Worm (Caenorhabditis elegans) whole organism, dauer: Measurements from ENCODE around the gene txt-2.

Source experiments
- unc-62 ChIP-seq: sonication (generic microtip); optimal IDR thresholded peaks from 2 replicates; lab custom pipeline; 2017; ENCODE audit warnings: missing biosample characterization, missing genetic modification reagents, missing genetic modification characterization

txt-2 gene

DNA sequence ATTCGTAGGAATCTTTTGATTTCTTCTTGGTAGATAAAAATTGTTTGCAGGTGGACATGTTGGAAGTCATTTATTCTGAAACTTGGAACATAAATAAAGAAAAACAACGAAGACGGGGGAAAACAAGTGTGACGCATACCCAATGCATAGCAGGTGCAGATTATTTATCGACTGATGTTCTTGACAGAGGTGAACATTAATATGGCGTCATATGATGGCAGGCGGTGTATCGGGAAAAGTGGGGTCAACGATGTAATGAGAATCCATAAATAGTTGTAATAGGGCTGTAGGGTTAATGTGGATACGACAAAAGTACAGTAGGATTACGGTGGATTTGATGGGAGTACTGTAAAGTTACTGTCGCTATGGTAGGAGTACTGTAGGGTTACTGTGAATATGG, at the start of gene txt-2:
TSS of gene txt-2 (minus strand) at position 214 of the 400 bp plus-strand sequence.
- TF ChIP-seq unc-62 (GFP tag; lab: Kevin White, UChicago) = no peak

DNA sequence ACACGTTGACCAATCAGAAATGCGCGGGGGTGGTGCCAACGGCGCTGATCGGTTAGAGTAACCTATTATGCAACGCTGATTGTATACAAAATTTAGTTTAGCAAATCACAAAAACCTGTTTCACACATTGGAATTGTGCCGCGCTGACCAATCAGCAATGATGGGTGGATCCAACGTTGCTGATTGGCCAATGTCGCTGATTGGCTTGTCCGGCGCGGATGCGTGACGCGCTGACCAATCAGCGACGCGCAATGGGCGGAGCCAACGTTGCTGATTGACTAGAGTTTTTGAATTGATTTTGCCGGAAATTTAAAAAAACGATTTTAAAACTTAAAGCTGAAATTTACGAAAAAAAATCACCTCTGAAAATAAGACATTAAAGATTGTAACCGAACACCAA, 45.0 kb upstream of the txt-2 start:
- TF ChIP-seq unc-62 (GFP tag; lab: Kevin White, UChicago) = no peak

DNA sequence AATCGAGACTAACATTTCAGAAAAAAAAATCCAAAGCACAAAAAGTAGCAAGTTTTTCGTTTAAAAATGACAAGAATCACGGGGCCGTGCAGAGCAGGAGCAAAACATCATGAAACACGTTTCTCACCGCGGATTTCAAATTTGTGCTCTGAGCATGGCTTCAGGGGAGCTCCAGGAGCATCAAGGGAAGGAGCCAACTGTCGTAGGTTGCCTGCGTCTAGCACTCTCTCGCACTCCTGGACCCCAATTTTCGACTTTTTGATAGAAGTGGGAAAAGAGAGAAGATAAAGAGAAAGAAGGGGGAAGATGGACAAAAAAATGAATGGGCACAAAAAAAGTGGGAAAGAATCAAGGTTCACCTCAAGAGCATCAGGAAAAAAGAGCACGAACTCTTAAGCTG, 44.5 kb upstream of the txt-2 start:
- TF ChIP-seq unc-62 (GFP tag; lab: Kevin White, UChicago) = no peak

DNA sequence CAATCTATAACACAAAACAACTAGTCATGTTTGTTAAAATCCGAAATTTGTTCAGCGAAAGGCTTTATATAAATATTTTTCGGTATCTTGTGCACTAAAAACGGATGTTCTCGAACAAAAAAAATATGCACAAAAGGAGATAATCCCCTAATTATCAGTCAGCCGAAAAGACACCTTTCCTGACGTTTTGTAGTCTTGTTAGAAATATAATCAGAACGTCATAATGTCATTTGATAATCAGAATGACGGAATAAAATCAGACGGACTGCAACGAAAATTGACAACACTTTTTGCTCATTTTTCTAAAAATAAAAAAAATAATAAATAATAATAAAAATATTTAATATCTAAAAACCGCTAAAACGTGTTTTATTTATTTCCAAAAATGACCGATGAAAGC, 43.7 kb upstream of the txt-2 start:
- TF ChIP-seq unc-62 (GFP tag; lab: Kevin White, UChicago) = no peak

DNA sequence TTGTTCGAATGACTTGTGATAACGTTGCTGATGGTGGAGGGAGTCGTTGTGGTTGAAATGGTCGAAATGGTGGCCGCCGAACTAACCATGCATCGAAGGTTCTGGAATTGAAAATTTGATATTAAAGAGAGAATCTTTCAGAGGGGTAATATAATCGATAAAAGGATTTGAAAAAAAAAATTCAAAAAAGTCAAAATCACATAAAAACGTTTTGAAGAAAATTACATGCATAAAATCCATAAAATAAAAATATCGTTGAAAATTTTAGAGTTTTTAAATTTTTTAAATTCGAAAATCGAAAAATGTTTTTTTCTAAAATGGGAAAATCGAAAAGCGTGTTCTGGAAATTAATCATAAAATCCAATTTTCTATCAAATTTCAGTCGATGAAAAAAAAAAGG, 41.3 kb upstream of the txt-2 start, which contains the start of gene npr-5:
TSS of gene npr-5 (minus strand) at position 101 of the 400 bp plus-strand sequence.
- no peak for TF ChIP-seq unc-62 (GFP tag; lab: Kevin White, UChicago)

DNA sequence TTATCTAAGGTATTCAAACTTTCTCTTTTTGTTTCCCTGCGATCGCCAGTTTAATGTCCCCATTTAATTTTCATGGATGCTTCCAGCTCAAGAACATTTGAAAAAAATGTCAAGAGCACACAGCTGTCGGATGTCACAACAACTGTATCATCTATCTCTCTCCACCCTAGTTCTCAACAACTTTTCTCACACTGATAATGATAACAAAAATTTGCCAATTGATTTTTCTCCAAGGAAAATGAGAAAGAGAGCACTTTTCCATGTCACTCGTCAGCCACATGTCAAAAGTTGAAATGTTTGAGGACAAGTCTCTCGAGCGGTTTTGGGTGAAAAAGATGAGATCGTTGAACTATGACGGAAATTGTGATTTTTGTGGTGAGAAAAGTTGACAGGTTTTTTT, 40.8 kb upstream of the txt-2 start:
- TF ChIP-seq unc-62 (GFP tag; lab: Kevin White, UChicago) = no peak

DNA sequence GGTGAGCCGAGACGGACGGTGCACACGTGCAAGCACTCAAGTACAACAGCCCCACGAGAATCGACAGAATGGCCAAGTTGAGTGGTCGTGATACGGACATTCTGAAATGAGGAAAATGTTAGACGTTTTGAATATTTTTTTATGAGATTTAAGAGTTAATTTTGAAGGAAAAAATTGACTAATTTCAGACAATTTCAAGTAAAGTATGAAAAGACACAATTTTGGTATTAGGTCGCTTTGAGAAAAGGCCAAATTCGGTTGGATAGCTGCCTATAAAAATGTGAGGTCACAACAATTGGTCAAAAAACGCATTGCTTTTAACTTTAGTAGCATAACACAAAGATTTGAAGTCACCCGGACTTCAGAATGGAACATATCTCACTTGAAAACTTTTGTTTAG, 32.5 kb upstream of the txt-2 start, which contains the start of gene nlp-70:
TSS of gene nlp-70 (minus strand) at position 101 of the 400 bp plus-strand sequence.
- TF ChIP-seq unc-62 (GFP tag; lab: Kevin White, UChicago) = no peak

DNA sequence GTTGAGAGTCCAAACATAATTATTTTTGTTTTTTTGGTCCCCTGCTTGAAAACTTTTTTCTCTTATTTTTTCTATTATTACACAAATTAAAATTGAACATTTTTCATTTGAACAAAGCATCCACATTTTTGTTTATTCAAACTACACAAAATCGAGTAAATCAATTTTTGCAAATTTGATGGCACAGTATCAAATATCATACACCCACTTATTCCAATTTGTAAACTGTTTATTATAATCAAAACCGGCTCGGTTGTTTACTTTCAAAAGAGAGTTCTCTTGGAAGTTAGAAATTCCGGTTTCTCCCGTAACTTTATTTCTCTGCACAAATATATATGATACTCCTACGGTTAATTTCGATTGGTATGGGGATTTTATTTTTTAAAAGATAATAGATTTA, 27.7 kb upstream of the txt-2 start, which contains the start of gene lgc-26:
TSS of gene lgc-26 (plus strand) at position 301 of the 400 bp plus-strand sequence.
- TF ChIP-seq unc-62 (GFP tag; lab: Kevin White, UChicago) = no peak

DNA sequence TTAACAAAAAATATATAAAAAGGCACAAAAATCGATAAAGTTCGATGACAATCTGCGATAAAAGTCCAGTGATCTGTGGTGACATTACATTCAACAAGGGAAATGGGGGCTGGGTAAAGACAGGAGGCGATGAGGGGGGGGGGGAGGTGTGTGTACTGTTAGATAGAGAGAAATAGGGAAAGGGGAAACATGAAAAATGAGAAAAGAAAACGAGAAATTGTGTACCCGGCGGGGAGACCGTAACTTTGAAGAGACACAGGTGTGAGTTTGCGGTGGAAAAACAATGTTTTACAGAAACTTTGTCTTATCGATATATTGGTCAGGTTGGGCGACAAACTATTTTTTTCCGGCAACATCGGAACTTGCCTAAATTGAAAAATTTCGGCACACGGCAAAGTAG, 20.0 kb upstream of the txt-2 start:
- no peak for TF ChIP-seq unc-62 (GFP tag; lab: Kevin White, UChicago)

DNA sequence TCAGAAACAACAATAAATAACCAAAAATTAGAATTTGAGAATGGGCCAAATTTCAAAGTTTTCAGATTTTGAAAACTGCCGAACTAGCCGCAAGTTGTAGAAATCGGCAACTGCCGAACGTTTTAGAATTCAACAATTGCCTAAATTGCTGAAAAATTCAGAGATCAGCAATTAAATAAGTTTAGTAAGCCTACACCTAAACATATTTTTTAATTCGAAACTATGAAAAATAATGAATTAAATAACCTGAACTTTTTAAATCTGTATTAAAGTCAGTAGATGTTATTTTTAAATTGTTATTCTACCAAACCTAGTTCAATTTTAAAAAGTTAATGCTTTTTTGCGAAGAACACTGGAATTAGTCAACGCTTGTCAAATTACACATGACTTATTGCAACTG, 18.4 kb upstream of the txt-2 start, which contains the start of gene nhr-204:
TSS of gene nhr-204 (minus strand) at position 101 of the 400 bp plus-strand sequence.
- TF ChIP-seq unc-62 (GFP tag; lab: Kevin White, UChicago) = no peak

DNA sequence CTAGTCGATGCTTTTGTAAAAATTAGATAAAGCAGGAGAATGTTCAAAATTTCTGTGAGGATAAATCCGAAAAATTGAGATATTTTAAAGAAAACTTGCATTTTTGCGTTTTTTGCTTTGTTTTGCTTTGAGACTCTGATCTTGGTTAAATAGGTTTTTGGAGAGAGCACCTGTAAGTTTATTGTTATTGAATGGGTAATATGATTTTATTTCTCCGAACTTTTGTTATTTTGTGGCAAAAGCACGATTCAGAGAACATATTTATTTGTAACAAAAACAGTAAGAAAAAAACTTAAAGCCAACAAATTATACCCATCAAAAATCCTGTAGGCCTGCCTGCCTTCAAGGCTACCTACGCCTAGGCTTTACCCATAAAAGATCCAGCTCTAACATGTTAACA, 14.3 kb upstream of the txt-2 start, which contains the start of gene str-121:
TSS of gene str-121 (minus strand) at position 101 of the 400 bp plus-strand sequence.
- no peak for TF ChIP-seq unc-62 (GFP tag; lab: Kevin White, UChicago)

DNA sequence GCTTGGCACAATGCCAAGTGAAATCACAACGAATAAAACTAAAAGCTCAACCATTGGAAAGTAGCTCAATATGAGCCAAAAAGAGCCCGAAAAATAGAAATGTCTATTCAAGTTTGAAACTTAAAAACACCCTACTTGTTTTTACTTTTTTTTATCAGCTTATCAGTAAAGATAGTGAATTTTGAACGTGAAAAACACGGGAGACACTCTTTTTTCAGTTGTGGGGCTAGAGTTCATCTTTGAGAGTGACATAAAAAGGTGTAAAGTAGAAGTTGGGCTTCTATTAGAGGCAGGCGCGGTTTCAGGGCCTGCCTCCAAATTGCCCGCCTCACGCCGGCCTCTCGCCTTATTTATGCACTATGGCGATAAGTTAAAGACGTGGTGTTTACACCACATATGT, 11.4 kb upstream of the txt-2 start, which contains the start of gene oac-39:
TSS of gene oac-39 (minus strand) at position 101 of the 400 bp plus-strand sequence.
- no peak for TF ChIP-seq unc-62 (GFP tag; lab: Kevin White, UChicago)

DNA sequence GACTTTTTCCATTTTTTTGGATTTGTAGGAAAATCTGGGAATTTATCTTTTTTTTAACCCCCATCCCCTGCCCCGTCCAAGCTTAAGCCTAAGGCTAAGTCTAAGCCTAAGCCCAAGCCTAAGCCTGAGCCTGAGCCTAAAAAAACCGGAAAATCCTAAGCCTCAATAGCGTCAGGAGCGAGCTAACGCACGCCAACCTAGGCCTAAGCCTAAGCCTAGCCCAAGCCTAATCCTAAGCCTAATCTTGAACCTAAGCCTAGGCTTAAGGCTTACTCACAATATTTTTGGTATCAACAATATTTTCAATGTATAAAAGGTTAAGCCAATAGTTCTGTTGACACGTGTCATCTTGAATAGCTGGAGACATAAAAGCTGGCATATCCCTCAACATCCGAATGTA, 8.3 kb upstream of the txt-2 start:
- TF ChIP-seq unc-62 (GFP tag; lab: Kevin White, UChicago) = no peak

DNA sequence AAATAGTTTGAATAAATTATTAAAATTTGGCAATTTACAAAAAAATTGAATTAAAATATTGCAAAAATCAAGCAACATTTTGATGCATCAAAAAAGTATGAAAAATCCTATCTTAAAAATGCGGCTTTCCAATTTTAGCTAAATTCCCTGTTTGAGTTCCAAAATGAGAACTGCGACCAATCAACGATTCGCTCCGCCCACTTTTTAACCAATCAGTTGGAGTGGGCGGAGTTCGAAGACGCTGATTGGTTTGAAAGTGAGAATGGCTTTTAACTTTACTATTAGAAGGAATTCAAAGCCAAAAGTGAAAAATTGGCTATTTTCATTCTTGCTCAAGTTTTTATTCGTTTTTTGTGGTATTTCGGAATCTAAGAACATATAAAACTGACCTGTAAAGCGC, 7.3 kb upstream of the txt-2 start:
- TF ChIP-seq unc-62 (GFP tag; lab: Kevin White, UChicago) = no peak

DNA sequence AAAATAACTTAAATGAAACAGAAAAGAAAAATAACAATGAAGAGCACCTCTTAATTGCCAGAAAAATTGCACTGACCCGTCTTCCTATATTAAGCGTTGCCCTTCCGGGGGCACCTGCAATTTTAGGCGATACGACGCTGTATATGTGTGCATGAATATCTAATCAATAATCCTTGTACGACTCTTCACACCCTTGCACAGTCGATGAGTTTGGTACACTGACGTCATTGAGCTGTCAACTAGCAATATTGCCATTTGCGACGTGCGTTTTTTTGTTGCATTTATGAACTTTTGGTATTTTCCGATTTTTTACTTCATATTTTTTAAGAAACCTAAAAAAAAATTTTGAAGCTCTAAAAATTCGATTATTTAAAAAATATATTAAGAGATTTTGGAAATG, 5.8 kb upstream of the txt-2 start, which contains the start of gene kin-34:
TSS of gene kin-34 (minus strand) at position 101 of the 400 bp plus-strand sequence.
- no peak for TF ChIP-seq unc-62 (GFP tag; lab: Kevin White, UChicago)

DNA sequence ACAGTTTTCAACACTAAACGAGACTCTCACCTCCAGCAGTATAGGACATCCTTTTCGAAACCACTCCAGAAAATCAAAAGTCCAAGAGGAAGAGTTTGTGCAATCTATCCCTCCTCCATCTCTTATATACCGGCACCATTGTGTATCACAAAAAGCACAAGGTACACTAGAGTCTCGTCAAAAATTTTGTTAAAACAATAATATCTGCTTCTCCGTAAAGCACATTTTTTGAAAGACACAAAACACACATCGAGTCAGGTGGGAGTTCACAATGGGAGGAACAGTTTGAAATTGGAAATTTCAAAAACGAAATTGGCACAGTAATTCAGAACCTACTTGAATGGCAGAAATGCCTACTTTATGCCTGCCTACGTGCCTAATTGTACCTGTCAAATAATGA, 2.2 kb upstream of the txt-2 start, which contains the start of gene R02C2.7:
TSS of gene R02C2.7 (minus strand) at position 101 of the 400 bp plus-strand sequence.
- TF ChIP-seq unc-62 (GFP tag; lab: Kevin White, UChicago) = no peak

DNA sequence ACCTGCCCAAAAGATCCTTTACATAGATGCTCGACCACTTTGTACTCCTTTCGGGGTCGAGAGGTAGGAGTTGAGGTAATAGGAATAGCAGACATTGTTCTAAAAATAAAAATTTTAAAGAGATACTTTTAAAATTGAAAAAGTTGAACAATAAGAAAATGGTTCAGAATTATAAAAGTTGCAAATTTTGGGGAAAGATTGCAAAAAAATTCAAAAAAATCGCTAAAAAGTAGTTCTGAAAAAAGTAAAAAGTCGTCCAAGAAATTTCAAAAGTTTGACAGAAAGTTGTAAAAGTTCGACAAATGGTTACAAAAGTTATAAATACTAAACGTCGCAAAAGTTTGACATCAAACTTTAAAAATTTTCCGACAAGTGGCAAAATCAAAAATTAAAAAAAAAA, 2.2 kb downstream of the txt-2 start, which contains the start of gene R02C2.1:
TSS of gene R02C2.1 (minus strand) at position 101 of the 400 bp plus-strand sequence.
- no peak for TF ChIP-seq unc-62 (GFP tag; lab: Kevin White, UChicago)
